Worm (Caenorhabditis elegans) whole organism, early embryonic: ENCODE results near the gene sco-1.

Source experiments
- F13C5.2 ChIP-seq: sonication (generic microtip); optimal IDR thresholded peaks from 2 replicates; lab custom pipeline; 2017; ENCODE audit warnings: mild to moderate bottlenecking, missing genetic modification characterization, inconsistent platforms, missing compliant biosample characterization
- ama-1 ChIP-seq: fragments of 150-350 bp; optimal IDR thresholded peaks from 2 replicates; lab custom pipeline; 2014
- ceh-13 ChIP-seq: fragments of 200-800 bp; sonication (Bioruptor generic); optimal IDR thresholded peaks from 2 replicates; lab custom pipeline; 2018; ENCODE audit warnings: mild to moderate bottlenecking, missing genetic modification characterization, missing compliant biosample characterization
- ceh-36 ChIP-seq: sonication (generic microtip); optimal IDR thresholded peaks from 2 replicates; lab custom pipeline; 2016; ENCODE audit warnings: missing genetic modification characterization, inconsistent platforms, missing compliant biosample characterization
- ets-7 ChIP-seq: sonication (generic microtip); optimal IDR thresholded peaks from 2 replicates; lab custom pipeline; 2016; ENCODE audit warnings: missing genotype, missing genetic modification characterization, missing compliant biosample characterization
- hmbx-1 ChIP-seq: sonication (generic microtip); optimal IDR thresholded peaks from 2 replicates; lab custom pipeline; 2016; ENCODE audit warnings: mild to moderate bottlenecking, missing genetic modification characterization, missing compliant biosample characterization
- hmg-4 ChIP-seq: fragments of 200-800 bp; sonication (Bioruptor generic); optimal IDR thresholded peaks from 2 replicates; lab custom pipeline; 2018; ENCODE audit warnings: mild to moderate bottlenecking, missing genetic modification characterization, missing compliant biosample characterization
- hnd-1 ChIP-seq: sonication (generic microtip); optimal IDR thresholded peaks from 2 replicates; lab custom pipeline; 2016; ENCODE audit warnings: missing genetic modification characterization, missing compliant biosample characterization
- sea-1 ChIP-seq: fragments of 200-800 bp; sonication (Bioruptor generic); conservative IDR thresholded peaks from 2 replicates; pipeline ENCODE4 v1.3.6; 2022; ENCODE audit warnings: missing genetic modification characterization, missing compliant biosample characterization
- tbx-11 ChIP-seq: fragments of 200-800 bp; sonication (Bioruptor generic); IDR thresholded peaks from 2 replicates; pipeline ENCODE4 v1.3.6; 2022; ENCODE audit warnings: missing genetic modification characterization, missing compliant biosample characterization
- tbx-37 ChIP-seq: fragments of 200-800 bp; sonication (Bioruptor generic); conservative IDR thresholded peaks from 2 replicates; pipeline ENCODE4 v1.3.6; 2022; ENCODE audit warnings: missing genetic modification reagents, missing genetic modification characterization, missing compliant biosample characterization

ce11 chrII:4341484-4341883 is 42.0 kb downstream of the sco-1 start:
- TF ChIP-seq ceh-13 (GFP tag; lab: Kevin White, UChicago) (no peak), F13C5.2 (no peak), hmg-4 (GFP tag; lab: Kevin White, UChicago) (no peak), ama-1 (no peak), hmbx-1 (tag; lab: Kevin White, UChicago) (no peak), sea-1 (GFP tag; lab: Robert Waterston, UW) (no peak), ets-7 (tag; lab: Kevin White, UChicago) (no peak), tbx-37 (GFP tag; lab: Robert Waterston, UW) (no peak), ceh-36 (no peak), hnd-1 (tag; lab: Kevin White, UChicago) (no peak), tbx-11 (GFP tag; lab: Robert Waterston, UW) (no peak)
